Worm (Caenorhabditis elegans) whole organism, L2 larva: ENCODE results near the gene F53A9.6.

ENCODE experiments used
- aly-2 ChIP-seq: fragments of 150-350 bp; optimal IDR thresholded peaks from 2 replicates; lab custom pipeline; 2014; ENCODE audit warnings: missing biosample characterization, missing genetic modification characterization
- ama-1 ChIP-seq: fragments of 150-350 bp; optimal IDR thresholded peaks from 2 replicates; lab custom pipeline; 2018; ENCODE audit warnings: inconsistent platforms
- ceh-82 ChIP-seq: fragments of 150-350 bp; optimal IDR thresholded peaks from 2 replicates; lab custom pipeline; 2014; ENCODE audit warnings: missing biosample characterization, missing genetic modification characterization
- crh-2 ChIP-seq: sonication (generic microtip); optimal IDR thresholded peaks from 2 replicates; lab custom pipeline; 2017; ENCODE audit warnings: missing biosample characterization, missing genetic modification characterization
- fos-1 ChIP-seq: fragments of 150-350 bp; optimal IDR thresholded peaks from 2 replicates; lab custom pipeline; 2014; ENCODE audit warnings: missing biosample characterization, missing genetic modification characterization
- lin-13 ChIP-seq: fragments of 150-350 bp; optimal IDR thresholded peaks from 2 replicates; lab custom pipeline; 2014; ENCODE audit warnings: missing biosample characterization, missing genetic modification reagents, missing genetic modification characterization
- lsy-2 ChIP-seq, 2 experiments: fragments of 150-350 bp in 1 of 2; sonication (generic microtip) in 1 of 2; optimal IDR thresholded peaks; 2 replicates each; lab custom pipeline; 2014 to 2017; ENCODE audit warnings: missing biosample characterization in 2 of 2, missing genetic modification characterization in 2 of 2
- nhr-23 ChIP-seq: fragments of 150-350 bp; optimal IDR thresholded peaks from 2 replicates; lab custom pipeline; 2014; ENCODE audit warnings: missing biosample characterization, missing genetic modification reagents, missing genetic modification characterization
- nhr-237 ChIP-seq: fragments of 150-350 bp; optimal IDR thresholded peaks from 2 replicates; lab custom pipeline; 2014; ENCODE audit warnings: missing biosample characterization, missing genetic modification characterization
- nhr-77 ChIP-seq: fragments of 150-350 bp; optimal IDR thresholded peaks from 2 replicates; lab custom pipeline; 2014; ENCODE audit warnings: missing biosample characterization, missing genetic modification characterization
- snpc-4 ChIP-seq: fragments of 150-350 bp; optimal IDR thresholded peaks from 2 replicates; lab custom pipeline; 2014; ENCODE audit warnings: missing biosample characterization, missing genetic modification characterization
- unc-62 ChIP-seq: fragments of 150-350 bp; optimal IDR thresholded peaks from 2 replicates; lab custom pipeline; 2014; ENCODE audit warnings: missing biosample characterization, missing genetic modification reagents, missing genetic modification characterization
- ztf-1 ChIP-seq: fragments of 200-800 bp; sonication (Bioruptor generic); conservative IDR thresholded peaks from 2 replicates; pipeline ENCODE4 v1.3.6; 2022; ENCODE audit warnings: missing genetic modification characterization, missing compliant biosample characterization
- ztf-11 ChIP-seq: sonication (generic microtip); optimal IDR thresholded peaks from 2 replicates; lab custom pipeline; 2017; ENCODE audit warnings: missing biosample characterization, missing genetic modification characterization

ce11 chrX:8675151-8675550, 38.5 kb downstream of the F53A9.6 start:
- TF ChIP-seq fos-1: no peak
- TF ChIP-seq ztf-1 (GFP tag; lab: Robert Waterston, UW): no peak
- TF ChIP-seq lin-13 (GFP tag; lab: Kevin White, UChicago): no peak
- no peak for TF ChIP-seq ceh-82 (tag; lab: Kevin White, UChicago)
- TF ChIP-seq nhr-237: no peak
- no peak for TF ChIP-seq unc-62 (GFP tag; lab: Kevin White, UChicago)
- no peak for TF ChIP-seq ama-1
- no peak for TF ChIP-seq ztf-11
- TF ChIP-seq nhr-77: no peak
- no peak for TF ChIP-seq aly-2
- no peak for TF ChIP-seq crh-2
- no peak for TF ChIP-seq snpc-4 (tag; lab: Kevin White, UChicago)
- no peak for TF ChIP-seq nhr-23 (tag; lab: Kevin White, UChicago)
- no peak for TF ChIP-seq lsy-2 (tag; optimal IDR thresholded peaks at IDR 0.05; lab: Kevin White, UChicago)
